ENCODE assay signal across 3 worm cellular contexts in genomic region chrIV:10461767-10462166, ce11.
TF ChIP-seq lines count a peak whose summit lies in the region.

Gene mec-3, minus strand, starts transcription at chrIV:10461867.

TF ChIP-seq in whole organism, L1 larva, 84 proteins besides CTCF, POLR2A, EP300 and RAD21:
- no peak for TF ChIP-seq nhr-90 (tag; optimal IDR thresholded peaks at IDR 0.05; lab: Kevin White, UChicago; ENCODE audit: poor library complexity)
- TF ChIP-seq mdl-1 (tag; optimal IDR thresholded peaks at IDR 0.05; lab: Kevin White, UChicago), result no peak
- TF ChIP-seq dpl-1 (GFP tag; optimal IDR thresholded peaks at IDR 0.05; lab: Kevin White, UChicago), result no peak
- TF ChIP-seq F16B12.6 (tag; optimal IDR thresholded peaks at IDR 0.05; lab: Kevin White, UChicago), result no peak
- peak; percentile 43 for TF ChIP-seq unc-86 (tag; optimal IDR thresholded peaks at IDR 0.05; lab: Kevin White, UChicago)
- TF ChIP-seq unc-62 (GFP tag; optimal IDR thresholded peaks at IDR 0.05; lab: Kevin White, UChicago), result no peak

TF ChIP-seq in whole organism, L2 larva, 48 proteins besides CTCF, POLR2A, EP300 and RAD21:
- TF ChIP-seq unc-55 (GFP tag; optimal IDR thresholded peaks at IDR 0.05; lab: Kevin White, UChicago), result peak; percentile 66
- TF ChIP-seq sma-9 (GFP tag; optimal IDR thresholded peaks at IDR 0.05; lab: Kevin White, UChicago), result no peak
- TF ChIP-seq sma-9 (tag; optimal IDR thresholded peaks at IDR 0.05; lab: Kevin White, UChicago), result no peak

TF ChIP-seq in whole organism, L3 larva, 47 proteins besides CTCF, POLR2A, EP300 and RAD21:
- TF ChIP-seq mdl-1 (tag; optimal IDR thresholded peaks at IDR 0.05; lab: Kevin White, UChicago) (no peak), zag-1 (tag; optimal IDR thresholded peaks at IDR 0.05; lab: Kevin White, UChicago) (no peak), nfya-1 (tag; optimal IDR thresholded peaks at IDR 0.05; lab: Kevin White, UChicago; ENCODE audit: insufficient read depth) (peak; percentile 10), ztf-4 (tag; optimal IDR thresholded peaks at IDR 0.05; lab: Kevin White, UChicago) (no peak), lin-15B (tag; optimal IDR thresholded peaks at IDR 0.05; lab: Kevin White, UChicago) (no peak)
TF ChIP-seq in whole organism, L3 larva: peak in this region for 1.
